Fruit fly (Drosophila melanogaster) S2 (cell line): ENCODE measurements around the gene CG10510.

ENCODE experiments used
- CG8478 ChIP-seq: fragments of >200 bp; optimal IDR thresholded peaks from 2 replicates; lab custom pipeline; 2018
- CTCF ChIP-seq, 2 experiments: fragments of >200 bp; optimal IDR thresholded peaks; 2 replicates each; lab custom pipeline; 2018

The CG10510 gene

dm6 chr3L:21202777-21203282 is 7.1 kb downstream of the CG10510 start, which contains the start of the genes Targ1, CG10512 and Targ2:
Targ1 (minus strand) TSS chr3L:21202882.
CG10512 (plus strand) TSS chr3L:21202920.
Targ2 (minus strand) TSS chr3L:21203232.
- no peak for TF ChIP-seq CG8478 (lab: Kevin White, UChicago)

- TF ChIP-seq CG8478 (lab: Kevin White, UChicago): no peak
- peak in 1 of 2 experiments; percentile 24 for TF ChIP-seq CTCF (optimal IDR thresholded peaks at IDR 0.05; lab: Kevin White, UChicago)
Observed at dm6 chr3L:21202029-21202776, 7.7 kb downstream of the CG10510 start.

dm6 chr3L:21201246-21201896 is 8.5 kb downstream of the CG10510 start:
- TF ChIP-seq CG8478 (lab: Kevin White, UChicago): no peak
- TF ChIP-seq CTCF (optimal IDR thresholded peaks at IDR 0.05; lab: Kevin White, UChicago): no peak

dm6 chr3L:21200587-21200986 is 9.3 kb downstream of the CG10510 start:
- TF ChIP-seq CG8478 (lab: Kevin White, UChicago): no peak
- TF ChIP-seq CTCF (optimal IDR thresholded peaks at IDR 0.05; lab: Kevin White, UChicago): no peak

dm6 chr3L:21196563-21196962 is 13.3 kb downstream of the CG10510 start, which contains the start of the genes Targ3 and park:
Targ3 (plus strand) TSS chr3L:21196831.
park (minus strand) TSS chr3L:21196853.
- no peak for TF ChIP-seq CTCF (optimal IDR thresholded peaks at IDR 0.05; lab: Kevin White, UChicago)
- TF ChIP-seq CG8478 (lab: Kevin White, UChicago): no peak

dm6 chr3L:21194392-21194925 is 15.4 kb downstream of the CG10510 start:
- TF ChIP-seq CTCF (optimal IDR thresholded peaks at IDR 0.05; lab: Kevin White, UChicago) (no peak), CG8478 (lab: Kevin White, UChicago) (no peak)

- TF ChIP-seq CTCF (optimal IDR thresholded peaks at IDR 0.05; lab: Kevin White, UChicago) (no peak), CG8478 (lab: Kevin White, UChicago) (no peak)
Observed at dm6 chr3L:21193170-21193569, 16.7 kb downstream of the CG10510 start, which contains the start of gene CG42337. CG42337 (minus strand) TSS chr3L:21193363.

- TF ChIP-seq CTCF (optimal IDR thresholded peaks at IDR 0.05; lab: Kevin White, UChicago) (no peak), CG8478 (lab: Kevin White, UChicago) (no peak)
Observed at dm6 chr3L:21192024-21192423, 17.9 kb downstream of the CG10510 start.

dm6 chr3L:21186487-21186886 is 23.4 kb downstream of the CG10510 start:
- TF ChIP-seq CG8478 (lab: Kevin White, UChicago) (no peak), CTCF (optimal IDR thresholded peaks at IDR 0.05; lab: Kevin White, UChicago) (no peak)

- TF ChIP-seq CG8478 (lab: Kevin White, UChicago) (no peak), CTCF (optimal IDR thresholded peaks at IDR 0.05; lab: Kevin White, UChicago) (no peak)
Observed at dm6 chr3L:21185622-21186021, 24.3 kb downstream of the CG10510 start.

- TF ChIP-seq CG8478 (lab: Kevin White, UChicago) (no peak), CTCF (optimal IDR thresholded peaks at IDR 0.05; lab: Kevin White, UChicago) (no peak)
Observed at dm6 chr3L:21176935-21177581, 32.8 kb downstream of the CG10510 start.

- TF ChIP-seq CG8478 (lab: Kevin White, UChicago): no peak
- TF ChIP-seq CTCF (optimal IDR thresholded peaks at IDR 0.05; lab: Kevin White, UChicago): no peak
Observed at dm6 chr3L:21176276-21176934, 33.5 kb downstream of the CG10510 start.

- TF ChIP-seq CTCF (optimal IDR thresholded peaks at IDR 0.05; lab: Kevin White, UChicago): no peak
- TF ChIP-seq CG8478 (lab: Kevin White, UChicago): no peak
Observed at dm6 chr3L:21175531-21176271, 34.2 kb downstream of the CG10510 start.
